Worm (Caenorhabditis elegans) whole organism, L3 larva: ENCODE data around the gene him-14.
A peak's percentile ranks its signal among the peaks of the same experiment; 100 is the strongest.

Experiments
- egl-27 ChIP-seq: sonication (generic microtip); optimal IDR thresholded peaks from 4 replicates; lab custom pipeline; 2017; ENCODE audit warnings: missing biosample characterization, missing genetic modification reagents, missing genetic modification characterization
- fkh-10 ChIP-seq: sonication (generic microtip); optimal IDR thresholded peaks from 2 replicates; lab custom pipeline; 2017; ENCODE audit warnings: missing biosample characterization, missing genetic modification reagents, missing genetic modification characterization
- jun-1 ChIP-seq: fragments of 150-350 bp; optimal IDR thresholded peaks from 2 replicates; lab custom pipeline; 2014; ENCODE audit warnings: missing biosample characterization, missing genetic modification reagents, missing genetic modification characterization
- lin-39 ChIP-seq: fragments of 150-350 bp; optimal IDR thresholded peaks from 2 replicates; lab custom pipeline; 2018; ENCODE audit warnings: missing biosample characterization, missing genetic modification reagents, missing genetic modification characterization
- mdl-1 ChIP-seq: fragments of 150-350 bp; optimal IDR thresholded peaks from 2 replicates; lab custom pipeline; 2014; ENCODE audit warnings: missing biosample characterization, missing genetic modification characterization
- nhr-77 ChIP-seq: fragments of 150-350 bp; optimal IDR thresholded peaks from 2 replicates; lab custom pipeline; 2014; ENCODE audit warnings: missing biosample characterization, missing genetic modification characterization
- sea-2 ChIP-seq: fragments of 150-350 bp; sonication (generic microtip); optimal IDR thresholded peaks from 4 replicates; lab custom pipeline; 2014; ENCODE audit warnings: missing biosample characterization, missing genetic modification reagents, missing genetic modification characterization
- skn-1 ChIP-seq: fragments of 150-350 bp; optimal IDR thresholded peaks from 2 replicates; lab custom pipeline; 2014; ENCODE audit warnings: missing biosample characterization, missing genetic modification characterization
- snpc-4 ChIP-seq: fragments of 150-350 bp; optimal IDR thresholded peaks from 2 replicates; lab custom pipeline; 2014; ENCODE audit warnings: missing biosample characterization, missing genetic modification characterization
- tbx-2 ChIP-seq: sonication (generic microtip); optimal IDR thresholded peaks from 2 replicates; lab custom pipeline; 2016; ENCODE audit warnings: mild to moderate bottlenecking, missing genetic modification characterization, missing compliant biosample characterization
- zag-1 ChIP-seq: fragments of 150-350 bp; optimal IDR thresholded peaks from 2 replicates; lab custom pipeline; 2014; ENCODE audit warnings: missing biosample characterization, missing genetic modification characterization

ce11 chrII:7050021-7050722, 19.6 kb downstream of the him-14 start, which contains the start of the genes tcer-1 and ZK1127.5:
- TF ChIP-seq mdl-1 (tag; lab: Kevin White, UChicago) (no peak), egl-27 (no peak), fkh-10 (GFP tag; lab: Kevin White, UChicago) (no peak), sea-2 (GFP tag; lab: Kevin White, UChicago) (no peak), lin-39 (tag; lab: Kevin White, UChicago) (peak; percentile 20), jun-1 (tag; lab: Kevin White, UChicago) (no peak), zag-1 (tag; lab: Kevin White, UChicago) (no peak), nhr-77 (no peak), snpc-4 (tag; lab: Kevin White, UChicago) (peak; percentile 64), skn-1 (tag; lab: Kevin White, UChicago) (no peak), tbx-2 (no peak)
